Worm (Caenorhabditis elegans) whole organism, L3 larva: Measurements from ENCODE around the gene gtf-2H5.

Experiments
- R02D3.7 ChIP-seq: fragments of 150-350 bp; optimal IDR thresholded peaks from 2 replicates; lab custom pipeline; 2014; ENCODE audit warnings: missing biosample characterization, missing genetic modification characterization
- ZK546.5 ChIP-seq: sonication (generic microtip); optimal IDR thresholded peaks from 2 replicates; lab custom pipeline; 2017; ENCODE audit warnings: missing biosample characterization, missing genetic modification characterization
- aly-2 ChIP-seq: fragments of 150-350 bp; optimal IDR thresholded peaks from 2 replicates; lab custom pipeline; 2014; ENCODE audit warnings: missing biosample characterization, missing genetic modification characterization
- ama-1 ChIP-seq: fragments of 150-350 bp; optimal IDR thresholded peaks from 2 replicates; lab custom pipeline; 2018
- ceh-16 ChIP-seq: sonication (generic microtip); optimal IDR thresholded peaks from 2 replicates; lab custom pipeline; 2017; ENCODE audit warnings: missing biosample characterization, missing genetic modification characterization
- ceh-28 ChIP-seq: fragments of 150-350 bp; optimal IDR thresholded peaks from 2 replicates; lab custom pipeline; 2014; ENCODE audit warnings: missing biosample characterization, missing genetic modification reagents, missing genetic modification characterization
- ceh-82 ChIP-seq: fragments of 150-350 bp; optimal IDR thresholded peaks from 2 replicates; lab custom pipeline; 2014; ENCODE audit warnings: missing biosample characterization, missing genetic modification characterization
- ceh-9 ChIP-seq: sonication (generic microtip); optimal IDR thresholded peaks from 2 replicates; lab custom pipeline; 2018; ENCODE audit warnings: missing biosample characterization, missing genetic modification characterization
- daf-12 ChIP-seq: fragments of 150-350 bp; optimal IDR thresholded peaks from 2 replicates; lab custom pipeline; 2014; ENCODE audit warnings: missing biosample characterization, missing genetic modification reagents, missing genetic modification characterization
- egl-27 ChIP-seq: sonication (generic microtip); optimal IDR thresholded peaks from 4 replicates; lab custom pipeline; 2017; ENCODE audit warnings: missing biosample characterization, missing genetic modification reagents, missing genetic modification characterization
- egl-5 ChIP-seq: fragments of 150-350 bp; optimal IDR thresholded peaks from 2 replicates; lab custom pipeline; 2017; ENCODE audit warnings: missing biosample characterization, missing genetic modification reagents, missing genetic modification characterization, inconsistent platforms
- elt-1 ChIP-seq: fragments of 150-350 bp; optimal IDR thresholded peaks from 2 replicates; lab custom pipeline; 2014; ENCODE audit warnings: missing biosample characterization, missing genetic modification characterization
- elt-2 ChIP-seq: sonication (generic microtip); optimal IDR thresholded peaks from 2 replicates; lab custom pipeline; 2016; ENCODE audit warnings: missing genetic modification reagents, mild to moderate bottlenecking, missing genetic modification characterization, missing compliant biosample characterization
- elt-3 ChIP-seq, 3 experiments: fragments of 150-350 bp in 1 of 3; sonication (generic microtip) in 2 of 3; optimal IDR thresholded peaks; 2 replicates in 2 of 3; 4 replicates in 1 of 3; lab custom pipeline; 2014 to 2017; ENCODE audit warnings: missing biosample characterization in 3 of 3, missing genetic modification characterization in 3 of 3
- eor-1 ChIP-seq, 2 experiments: fragments of 150-350 bp; optimal IDR thresholded peaks; 2 replicates each; lab custom pipeline; 2014 to 2018; ENCODE audit warnings: missing biosample characterization in 2 of 2, missing genetic modification characterization in 2 of 2
- fkh-10 ChIP-seq: sonication (generic microtip); optimal IDR thresholded peaks from 2 replicates; lab custom pipeline; 2017; ENCODE audit warnings: missing biosample characterization, missing genetic modification reagents, missing genetic modification characterization
- fkh-2 ChIP-seq: fragments of 150-350 bp; optimal IDR thresholded peaks from 2 replicates; lab custom pipeline; 2014; ENCODE audit warnings: missing biosample characterization, missing genetic modification reagents, missing genetic modification characterization
- fos-1 ChIP-seq: fragments of 150-350 bp; optimal IDR thresholded peaks from 2 replicates; lab custom pipeline; 2014; ENCODE audit warnings: missing biosample characterization, missing genetic modification characterization
- hmg-11 ChIP-seq: sonication (generic microtip); optimal IDR thresholded peaks from 2 replicates; lab custom pipeline; 2016; ENCODE audit warnings: missing genetic modification characterization, missing compliant biosample characterization
- jun-1 ChIP-seq: fragments of 150-350 bp; optimal IDR thresholded peaks from 2 replicates; lab custom pipeline; 2014; ENCODE audit warnings: missing biosample characterization, missing genetic modification reagents, missing genetic modification characterization
- lin-15B ChIP-seq: fragments of 150-350 bp; optimal IDR thresholded peaks from 2 replicates; lab custom pipeline; 2014; ENCODE audit warnings: missing biosample characterization, missing genetic modification characterization
- lin-39 ChIP-seq: fragments of 150-350 bp; optimal IDR thresholded peaks from 2 replicates; lab custom pipeline; 2018; ENCODE audit warnings: missing biosample characterization, missing genetic modification reagents, missing genetic modification characterization
- lsy-12 ChIP-seq: sonication (generic microtip); optimal IDR thresholded peaks from 2 replicates; lab custom pipeline; 2016; ENCODE audit warnings: mild to moderate bottlenecking, missing genetic modification characterization, missing compliant biosample characterization
- mdl-1 ChIP-seq: fragments of 150-350 bp; optimal IDR thresholded peaks from 2 replicates; lab custom pipeline; 2014; ENCODE audit warnings: missing biosample characterization, missing genetic modification characterization
- mml-1 ChIP-seq: fragments of 150-350 bp; sonication (generic microtip); optimal IDR thresholded peaks from 3 replicates; lab custom pipeline; 2014; ENCODE audit warnings: missing biosample characterization, missing genetic modification characterization
- nfya-1 ChIP-seq: sonication (generic microtip); optimal IDR thresholded peaks from 2 replicates; lab custom pipeline; 2017; ENCODE audit warnings: missing genetic modification characterization, mild to moderate bottlenecking, missing compliant biosample characterization, antibody characterized with exemption, moderate library complexity; ENCODE audit not compliant: insufficient read depth
- nhr-11 ChIP-seq: fragments of 150-350 bp; optimal IDR thresholded peaks from 2 replicates; lab custom pipeline; 2014; ENCODE audit warnings: missing biosample characterization, missing genetic modification characterization
- nhr-12 ChIP-seq: fragments of 150-350 bp; optimal IDR thresholded peaks from 2 replicates; lab custom pipeline; 2014; ENCODE audit warnings: missing biosample characterization, missing genetic modification characterization
- nhr-23 ChIP-seq: fragments of 150-350 bp; optimal IDR thresholded peaks from 2 replicates; lab custom pipeline; 2014; ENCODE audit warnings: missing biosample characterization, missing genetic modification reagents, missing genetic modification characterization
- nhr-237 ChIP-seq: fragments of 150-350 bp; optimal IDR thresholded peaks from 2 replicates; lab custom pipeline; 2014; ENCODE audit warnings: missing biosample characterization, missing genetic modification characterization
- nhr-25 ChIP-seq: sonication (generic microtip); optimal IDR thresholded peaks from 2 replicates; lab custom pipeline; 2017; ENCODE audit warnings: missing biosample characterization, missing genetic modification characterization
- nhr-28 ChIP-seq: fragments of 150-350 bp; optimal IDR thresholded peaks from 2 replicates; lab custom pipeline; 2014; ENCODE audit warnings: missing biosample characterization, missing genetic modification characterization
- nhr-43 ChIP-seq: sonication (generic microtip); optimal IDR thresholded peaks from 2 replicates; lab custom pipeline; 2016; ENCODE audit warnings: mild to moderate bottlenecking, missing genetic modification characterization, missing compliant biosample characterization; ENCODE audit not compliant: poor library complexity, severe bottlenecking
- nhr-67 ChIP-seq: fragments of 150-350 bp; optimal IDR thresholded peaks from 2 replicates; lab custom pipeline; 2014; ENCODE audit warnings: missing biosample characterization, missing genetic modification characterization
- nhr-76 ChIP-seq: fragments of 150-350 bp; sonication (generic microtip); optimal IDR thresholded peaks from 5 replicates; lab custom pipeline; 2014; ENCODE audit warnings: missing biosample characterization, missing genetic modification characterization
- nhr-77 ChIP-seq: fragments of 150-350 bp; optimal IDR thresholded peaks from 2 replicates; lab custom pipeline; 2014; ENCODE audit warnings: missing biosample characterization, missing genetic modification characterization
- pha-4 ChIP-seq: fragments of 150-350 bp; optimal IDR thresholded peaks from 2 replicates; lab custom pipeline; 2014; ENCODE audit warnings: missing biosample characterization, missing genetic modification reagents, missing genetic modification characterization
- pqm-1 ChIP-seq: fragments of 150-350 bp; optimal IDR thresholded peaks from 2 replicates; lab custom pipeline; 2017; ENCODE audit warnings: missing biosample characterization, missing genetic modification characterization, inconsistent platforms
- sea-2 ChIP-seq: fragments of 150-350 bp; sonication (generic microtip); optimal IDR thresholded peaks from 4 replicates; lab custom pipeline; 2014; ENCODE audit warnings: missing biosample characterization, missing genetic modification reagents, missing genetic modification characterization
- skn-1 ChIP-seq: fragments of 150-350 bp; optimal IDR thresholded peaks from 2 replicates; lab custom pipeline; 2014; ENCODE audit warnings: missing biosample characterization, missing genetic modification characterization
- snpc-4 ChIP-seq: fragments of 150-350 bp; optimal IDR thresholded peaks from 2 replicates; lab custom pipeline; 2014; ENCODE audit warnings: missing biosample characterization, missing genetic modification characterization
- tbx-2 ChIP-seq: sonication (generic microtip); optimal IDR thresholded peaks from 2 replicates; lab custom pipeline; 2016; ENCODE audit warnings: mild to moderate bottlenecking, missing genetic modification characterization, missing compliant biosample characterization
- unc-62 ChIP-seq: fragments of 150-350 bp; sonication (generic microtip); optimal IDR thresholded peaks from 4 replicates; lab custom pipeline; 2014; ENCODE audit warnings: missing biosample characterization, missing genetic modification reagents, missing genetic modification characterization
- zag-1 ChIP-seq: fragments of 150-350 bp; optimal IDR thresholded peaks from 2 replicates; lab custom pipeline; 2014; ENCODE audit warnings: missing biosample characterization, missing genetic modification characterization
- ztf-11 ChIP-seq: fragments of 150-350 bp; optimal IDR thresholded peaks from 2 replicates; lab custom pipeline; 2014; ENCODE audit warnings: missing biosample characterization, missing genetic modification characterization
- ztf-4 ChIP-seq: fragments of 150-350 bp; optimal IDR thresholded peaks from 2 replicates; lab custom pipeline; 2014; ENCODE audit warnings: missing biosample characterization, missing genetic modification characterization

Gene gtf-2H5

DNA sequence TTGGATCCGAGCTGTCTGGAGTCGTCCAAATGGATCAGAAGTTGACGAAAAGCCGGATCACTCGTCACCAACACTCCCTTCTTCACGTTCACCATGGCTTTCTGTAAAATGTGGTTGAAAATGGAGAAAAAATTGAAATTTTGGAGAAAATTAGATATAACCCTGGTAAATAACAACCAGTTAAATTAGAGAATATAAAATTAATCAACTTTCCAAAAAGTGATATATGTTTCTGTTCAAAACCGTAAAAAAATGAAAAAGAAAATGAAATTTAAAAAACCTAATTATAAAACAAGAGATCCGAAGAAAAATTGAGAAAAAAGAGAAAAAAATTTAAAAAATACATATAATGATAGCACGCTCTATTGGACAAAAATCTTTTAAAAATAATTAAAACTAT is at the start of gene gtf-2H5:
TSS of gene gtf-2H5 (minus strand) at position 101 of the 400 bp plus-strand sequence.
- TF ChIP-seq sea-2 (GFP tag; lab: Kevin White, UChicago) (no peak), fkh-10 (no peak), nhr-11 (tag; lab: Kevin White, UChicago) (no peak), fos-1 (tag; lab: Kevin White, UChicago) (no peak), daf-12 (tag; lab: Kevin White, UChicago) (no peak), mml-1 (tag; lab: Kevin White, UChicago) (no peak), nhr-28 (no peak), ztf-4 (tag; lab: Kevin White, UChicago) (no peak), tbx-2 (tag; lab: Kevin White, UChicago) (no peak), jun-1 (tag; lab: Kevin White, UChicago) (no peak), nhr-12 (tag; lab: Kevin White, UChicago) (no peak), ceh-82 (no peak), zag-1 (tag; lab: Kevin White, UChicago) (no peak), ztf-11 (no peak), nhr-76 (tag; lab: Kevin White, UChicago) (no peak)
- TF ChIP-seq, all 47 proteins: peak for 0

DNA sequence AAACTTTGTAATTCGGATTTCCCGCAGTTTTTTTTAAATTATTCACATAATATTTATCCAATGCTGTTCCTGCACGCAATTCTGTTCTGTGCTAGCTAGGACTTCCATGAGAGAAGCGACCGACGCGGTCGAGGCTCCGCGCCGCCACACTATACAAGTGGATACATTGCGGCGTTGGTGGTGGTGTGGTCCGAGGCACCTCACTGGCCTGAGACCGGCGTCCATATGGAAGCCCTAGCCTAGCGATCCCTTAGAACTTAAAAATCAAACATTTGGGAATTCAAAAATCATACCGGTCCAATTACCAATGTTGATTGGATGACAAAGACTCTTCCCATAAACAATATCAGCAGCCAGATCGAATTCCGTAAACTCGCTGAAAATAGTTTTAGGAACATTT is 48.7 kb upstream of the gtf-2H5 start:
- TF ChIP-seq ZK546.5 (tag; lab: Kevin White, UChicago) (no peak), nhr-237 (tag; lab: Kevin White, UChicago) (no peak), elt-3 (tag; optimal IDR thresholded peaks at IDR 0.05; lab: Kevin White, UChicago) (no peak), jun-1 (tag; lab: Kevin White, UChicago) (no peak), nhr-67 (tag; lab: Kevin White, UChicago) (no peak), pqm-1 (no peak), egl-27 (no peak), R02D3.7 (tag; lab: Kevin White, UChicago) (no peak), mml-1 (tag; lab: Kevin White, UChicago) (no peak), pha-4 (tag; lab: Kevin White, UChicago) (no peak), daf-12 (tag; lab: Kevin White, UChicago) (no peak), ceh-9 (tag; lab: Kevin White, UChicago) (no peak), nhr-12 (tag; lab: Kevin White, UChicago) (no peak), unc-62 (no peak), skn-1 (tag; lab: Kevin White, UChicago) (no peak), nhr-43 (tag; lab: Kevin White, UChicago) (no peak), lin-15B (tag; lab: Kevin White, UChicago) (no peak)

DNA sequence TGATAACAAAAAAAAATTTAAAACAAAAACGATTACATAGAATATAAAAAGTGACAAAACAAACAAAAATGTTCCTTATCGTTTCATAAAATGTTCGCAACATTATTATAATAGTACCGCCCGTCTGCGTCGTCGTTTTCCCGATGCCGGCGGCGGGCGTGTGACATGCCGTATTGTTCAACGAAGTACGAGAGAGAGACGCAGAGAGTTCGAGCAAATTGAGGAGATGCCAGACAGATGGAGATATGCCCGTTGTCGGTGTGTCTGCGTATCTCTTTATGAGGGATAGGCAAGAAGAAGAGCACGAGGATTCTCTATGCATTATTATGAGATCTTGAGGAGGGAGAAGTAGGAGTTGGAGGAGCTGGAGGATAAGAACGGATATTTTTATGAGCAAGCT is 46.4 kb upstream of the gtf-2H5 start:
- no peak for TF ChIP-seq aly-2 (tag; lab: Kevin White, UChicago)
- peak; percentile 34 for TF ChIP-seq R02D3.7 (tag; lab: Kevin White, UChicago)
- no peak for TF ChIP-seq nhr-77 (tag; lab: Kevin White, UChicago)
- peak; percentile 82 for TF ChIP-seq unc-62
- TF ChIP-seq eor-1 (tag; optimal IDR thresholded peaks at IDR 0.05; lab: Kevin White, UChicago), result no peak
- TF ChIP-seq nhr-67 (tag; lab: Kevin White, UChicago), result no peak
- TF ChIP-seq elt-3 (tag; optimal IDR thresholded peaks at IDR 0.05; lab: Kevin White, UChicago), result peak in 1 of 3 experiments; percentile 28
- TF ChIP-seq ceh-82, result no peak
- no peak for TF ChIP-seq ceh-16 (tag; lab: Kevin White, UChicago)
- TF ChIP-seq ceh-28, result peak; percentile 50
- no peak for TF ChIP-seq lsy-12 (tag; lab: Kevin White, UChicago)
- TF ChIP-seq lin-15B (tag; lab: Kevin White, UChicago), result peak; percentile 76
- peak; percentile 87 for TF ChIP-seq egl-5 (tag; lab: Kevin White, UChicago)
- TF ChIP-seq nhr-28, result no peak
- no peak for TF ChIP-seq nhr-11 (tag; lab: Kevin White, UChicago)
- TF ChIP-seq ceh-9 (tag; lab: Kevin White, UChicago), result no peak
- peak; percentile 80 for TF ChIP-seq mdl-1 (tag; lab: Kevin White, UChicago)
- TF ChIP-seq skn-1 (tag; lab: Kevin White, UChicago), result peak; percentile 57
- peak; percentile 83 for TF ChIP-seq nhr-23 (tag; lab: Kevin White, UChicago)
- TF ChIP-seq sea-2 (GFP tag; lab: Kevin White, UChicago), result no peak
- no peak for TF ChIP-seq fkh-2
- TF ChIP-seq hmg-11 (tag; lab: Kevin White, UChicago), result peak; percentile 88
- TF ChIP-seq pha-4 (tag; lab: Kevin White, UChicago), result peak; percentile 96
- TF ChIP-seq elt-1 (tag; lab: Kevin White, UChicago), result peak; percentile 67
- TF ChIP-seq egl-27, result peak; percentile 39
- no peak for TF ChIP-seq fos-1 (tag; lab: Kevin White, UChicago)
- no peak for TF ChIP-seq ztf-11
- TF ChIP-seq nhr-12 (tag; lab: Kevin White, UChicago), result no peak
- peak; percentile 91 for TF ChIP-seq snpc-4 (tag; lab: Kevin White, UChicago)
- no peak for TF ChIP-seq daf-12 (tag; lab: Kevin White, UChicago)
- peak; percentile 97 for TF ChIP-seq elt-2 (tag; lab: Kevin White, UChicago)
- TF ChIP-seq jun-1 (tag; lab: Kevin White, UChicago), result peak; percentile 79
- peak; percentile 91 for TF ChIP-seq nfya-1 (tag; lab: Kevin White, UChicago)
- TF ChIP-seq mml-1 (tag; lab: Kevin White, UChicago), result no peak
- TF ChIP-seq lin-39 (tag; lab: Kevin White, UChicago), result peak; percentile 91
- peak; percentile 15 for TF ChIP-seq nhr-43 (tag; lab: Kevin White, UChicago)
- TF ChIP-seq pqm-1, result peak; percentile 97
- TF ChIP-seq tbx-2 (tag; lab: Kevin White, UChicago), result peak; percentile 39
- TF ChIP-seq zag-1 (tag; lab: Kevin White, UChicago), result peak; percentile 36
- TF ChIP-seq nhr-25 (tag; lab: Kevin White, UChicago), result peak; percentile 88
- TF ChIP-seq fkh-10, result no peak
- no peak for TF ChIP-seq ama-1 (lab: Kevin White, UChicago)
